Worm (Caenorhabditis elegans) whole organism, young adult: Measurements from ENCODE around the gene somi-1.

Experiments used
- F49E8.2 ChIP-seq: sonication (generic microtip); optimal IDR thresholded peaks from 3 replicates; lab custom pipeline; 2017; ENCODE audit warnings: missing genetic modification characterization, mild to moderate bottlenecking, missing compliant biosample characterization, antibody characterized with exemption, moderate library complexity; ENCODE audit not compliant: insufficient read depth
- K12H6.12 ChIP-seq: fragments of 200-800 bp; sonication (Bioruptor generic); optimal IDR thresholded peaks from 2 replicates; lab custom pipeline; 2018; ENCODE audit warnings: mild to moderate bottlenecking, missing genetic modification characterization, missing compliant biosample characterization
- ama-1 ChIP-seq, 3 experiments: fragments of 150-350 bp in 1 of 3; sonication (generic microtip) in 2 of 3; optimal IDR thresholded peaks; 2 replicates each; lab custom pipeline; 2014 to 2018; ENCODE audit warnings: missing biosample characterization in 2 of 3, missing genetic modification characterization in 2 of 3, missing genetic modification reagents in 2 of 3
- ceh-40 ChIP-seq: fragments of 200-800 bp; sonication (Bioruptor generic); IDR thresholded peaks from 2 replicates; pipeline ENCODE4 v1.3.6; 2022; ENCODE audit warnings: missing genetic modification characterization, missing compliant biosample characterization
- hlh-26 ChIP-seq: fragments of 200-800 bp; sonication (Bioruptor generic); conservative IDR thresholded peaks from 2 replicates; pipeline ENCODE4 v1.3.6; 2022; ENCODE audit warnings: missing genetic modification reagents, missing genetic modification characterization, missing compliant biosample characterization
- lag-1 ChIP-seq: fragments of 200-800 bp; sonication (Bioruptor generic); IDR thresholded peaks from 2 replicates; pipeline ENCODE4 v1.3.6; 2022; ENCODE audit warnings: missing genetic modification reagents, missing genetic modification characterization, missing compliant biosample characterization
- nfya-1 ChIP-seq: sonication (generic microtip); optimal IDR thresholded peaks from 2 replicates; lab custom pipeline; 2017; ENCODE audit warnings: antibody characterized with exemption, missing compliant biosample characterization, missing genetic modification characterization, borderline replicate concordance; ENCODE audit not compliant: insufficient read depth
- rcor-1 ChIP-seq: fragments of 200-800 bp; sonication (Bioruptor generic); IDR thresholded peaks from 2 replicates; pipeline ENCODE4 v1.3.6; 2022; ENCODE audit warnings: missing genetic modification reagents, missing genetic modification characterization, missing compliant biosample characterization
- repo-1 ChIP-seq: sonication (generic microtip); optimal IDR thresholded peaks from 2 replicates; lab custom pipeline; 2017; ENCODE audit warnings: mild to moderate bottlenecking, missing genetic modification characterization, missing compliant biosample characterization
- snpc-4 ChIP-seq, 5 experiments: fragments of 150-350 bp in 1 of 5; sonication (generic microtip) in 4 of 5; optimal IDR thresholded peaks; 2 replicates each; lab custom pipeline; 2014 to 2018; ENCODE audit warnings: missing genetic modification characterization in 5 of 5, missing biosample characterization in 3 of 5, antibody characterized with exemption in 2 of 5, mild to moderate bottlenecking in 2 of 5, missing compliant biosample characterization in 2 of 5, missing genotype in 2 of 5, moderate library complexity in 2 of 5, missing genetic modification reagents in 1 of 5
- unc-62 ChIP-seq: fragments of 150-350 bp; optimal IDR thresholded peaks from 2 replicates; lab custom pipeline; 2014; ENCODE audit warnings: missing biosample characterization, missing genetic modification reagents, missing genetic modification characterization
- xnd-1 ChIP-seq: sonication (generic microtip); optimal IDR thresholded peaks from 2 replicates; lab custom pipeline; 2016; ENCODE audit warnings: missing genotype, missing genetic modification reagents, missing genetic modification characterization, missing compliant biosample characterization
- zim-3 ChIP-seq: sonication (generic microtip); optimal IDR thresholded peaks from 2 replicates; lab custom pipeline; 2017; ENCODE audit warnings: mild to moderate bottlenecking, missing genetic modification characterization, moderate library complexity, missing compliant biosample characterization
- ztf-25 ChIP-seq: fragments of 200-800 bp; sonication (Bioruptor generic); IDR thresholded peaks from 2 replicates; pipeline ENCODE4 v1.3.6; 2022; ENCODE audit warnings: missing genetic modification reagents, missing genetic modification characterization, missing compliant biosample characterization

- TF ChIP-seq repo-1 (tag; lab: Kevin White, UChicago) (no peak), nfya-1 (no peak), xnd-1 (tag; lab: Kevin White, UChicago) (no peak), K12H6.12 (tag; lab: Kevin White, UChicago) (no peak), rcor-1 (no peak), lag-1 (no peak), unc-62 (GFP tag; lab: Kevin White, UChicago) (no peak), ama-1 (optimal IDR thresholded peaks at IDR 0.05; lab: Kevin White, UChicago) (no peak), ama-1 (GFP tag; optimal IDR thresholded peaks at IDR 0.05; lab: Kevin White, UChicago) (no peak), hlh-26 (GFP tag; lab: Robert Waterston, UW) (no peak), zim-3 (tag; lab: Kevin White, UChicago) (no peak), ceh-40 (GFP tag; lab: Robert Waterston, UW) (no peak), ztf-25 (GFP tag; lab: Robert Waterston, UW) (no peak), snpc-4 (GFP tag; optimal IDR thresholded peaks at IDR 0.05; lab: Kevin White, UChicago) (no peak), snpc-4 (tag; optimal IDR thresholded peaks at IDR 0.05; lab: Kevin White, UChicago) (no peak), F49E8.2 (tag; lab: Kevin White, UChicago) (no peak)
Observed at ce11 chrV:13407913-13408312, 16.7 kb upstream of the somi-1 start, which contains the start of gene F53F1.3.
